Fruit fly (Drosophila melanogaster) whole organism, wandering third instar larva: ENCODE data around the gene CG15820.
A peak's percentile ranks its signal among the peaks of the same experiment; 100 is the strongest.

Source experiments
- Abd-B ChIP-seq: fragments of >200 bp; optimal IDR thresholded peaks from 2 replicates; lab custom pipeline; 2017; ENCODE audit warnings: missing biosample characterization, missing genetic modification characterization
- CG32264 ChIP-seq: fragments of 200-800 bp; sonication (Bioruptor generic); optimal IDR thresholded peaks from 2 replicates; lab custom pipeline; 2016; ENCODE audit warnings: missing biosample characterization, missing genetic modification characterization
- CG9705 ChIP-seq: fragments of 200-800 bp; sonication (Bioruptor generic); optimal IDR thresholded peaks from 2 replicates; lab custom pipeline; 2018; ENCODE audit warnings: missing biosample characterization, mild to moderate bottlenecking, missing genetic modification characterization
- CrebA ChIP-seq: fragments of 200-800 bp; sonication (Bioruptor generic); optimal IDR thresholded peaks from 2 replicates; lab custom pipeline; 2016; ENCODE audit warnings: missing biosample characterization, mild to moderate bottlenecking, missing genetic modification characterization, borderline replicate concordance
- Dfd ChIP-seq: fragments of >200 bp; optimal IDR thresholded peaks from 2 replicates; lab custom pipeline; 2017; ENCODE audit warnings: missing biosample characterization, missing genetic modification characterization
- Dif ChIP-seq: fragments of 200-275, 200-300 bp; sonication (Bioruptor generic); optimal IDR thresholded peaks from 2 replicates; lab custom pipeline; 2018; ENCODE audit warnings: missing biosample characterization, missing genetic modification characterization; ENCODE audit not compliant: partially characterized antibody
- GATAd ChIP-seq: sonication (Bioruptor generic); optimal IDR thresholded peaks from 2 replicates; lab custom pipeline; 2016; ENCODE audit warnings: missing biosample characterization, missing genetic modification characterization
- HLH106 ChIP-seq: fragments of 200-800 bp; optimal IDR thresholded peaks from 3 replicates; lab custom pipeline; 2019; ENCODE audit warnings: missing biosample characterization, mild to moderate bottlenecking, missing genetic modification characterization, moderate library complexity
- Hr78 ChIP-seq: fragments of >200 bp; optimal IDR thresholded peaks from 2 replicates; lab custom pipeline; 2017; ENCODE audit warnings: missing biosample characterization, missing genetic modification characterization
- Myc ChIP-seq: fragments of >200 bp; optimal IDR thresholded peaks from 2 replicates; lab custom pipeline; 2017
- N ChIP-seq: fragments of >200 bp; optimal IDR thresholded peaks from 2 replicates; lab custom pipeline; 2018; ENCODE audit warnings: missing biosample characterization, missing external identifiers, missing genetic modification characterization
- OdsH ChIP-seq: fragments of 200-800 bp; sonication (Bioruptor generic); optimal IDR thresholded peaks from 2 replicates; lab custom pipeline; 2016; ENCODE audit warnings: missing biosample characterization, mild to moderate bottlenecking, missing genetic modification characterization
- Rel ChIP-seq, 2 experiments: fragments of 200-800 bp; sonication (Bioruptor generic) in 1 of 2; optimal IDR thresholded peaks; 2 replicates in 1 of 2; 3 replicates in 1 of 2; lab custom pipeline; 2016 to 2019; ENCODE audit warnings: mild to moderate bottlenecking in 2 of 2, missing biosample characterization in 2 of 2, missing genetic modification characterization in 2 of 2, moderate library complexity in 1 of 2
- Sp1 ChIP-seq: fragments of 200-800 bp; sonication (Bioruptor generic); optimal IDR thresholded peaks from 3 replicates; lab custom pipeline; 2019; ENCODE audit warnings: missing biosample characterization, mild to moderate bottlenecking, missing genetic modification characterization, moderate library complexity
- Vsx2 ChIP-seq: fragments of 200-300, 225-300 bp; sonication (Bioruptor generic); optimal IDR thresholded peaks from 2 replicates; lab custom pipeline; 2018; ENCODE audit warnings: missing biosample characterization, missing genetic modification characterization; ENCODE audit not compliant: partially characterized antibody
- br ChIP-seq: fragments of 200-800 bp; sonication (Bioruptor generic); optimal IDR thresholded peaks from 2 replicates; lab custom pipeline; 2016; ENCODE audit warnings: missing biosample characterization, missing genetic modification characterization
- brk ChIP-seq: fragments of 200-800 bp; sonication (Bioruptor generic); optimal IDR thresholded peaks from 2 replicates; lab custom pipeline; 2016; ENCODE audit warnings: missing biosample characterization, mild to moderate bottlenecking, missing genetic modification characterization
- dl ChIP-seq, 2 experiments: fragments of 175-275, 200-275 bp in 1 of 2; fragments of 200-275 bp in 1 of 2; sonication (Bioruptor generic); optimal IDR thresholded peaks; lab custom pipeline; 2018; ENCODE audit warnings: mild to moderate bottlenecking in 2 of 2, missing biosample characterization in 2 of 2, missing genetic modification characterization in 2 of 2, moderate library complexity in 2 of 2; ENCODE audit not compliant: partially characterized antibody in 2 of 2, insufficient read depth in 1 of 2
- dmrt93B ChIP-seq: fragments of 200-800 bp; sonication (Bioruptor generic); optimal IDR thresholded peaks from 2 replicates; lab custom pipeline; 2018; ENCODE audit warnings: missing biosample characterization, mild to moderate bottlenecking, missing genetic modification characterization
- dsf ChIP-seq: sonication (Bioruptor generic); optimal IDR thresholded peaks from 2 replicates; lab custom pipeline; 2016; ENCODE audit warnings: missing biosample characterization, missing genetic modification characterization, borderline replicate concordance
- ey ChIP-seq: fragments of 200-800 bp; sonication (Bioruptor generic); optimal IDR thresholded peaks from 2 replicates; lab custom pipeline; 2016; ENCODE audit warnings: missing biosample characterization, missing genetic modification characterization
- foxo ChIP-seq, 2 experiments: fragments of 200-800 bp; sonication (Bioruptor generic); optimal IDR thresholded peaks; 2 replicates in 1 of 2; 3 replicates in 1 of 2; lab custom pipeline; 2016 to 2017; ENCODE audit warnings: missing biosample characterization in 2 of 2, missing genetic modification characterization in 2 of 2
- fru ChIP-seq: fragments of 200-800 bp; sonication (Bioruptor generic); optimal IDR thresholded peaks from 3 replicates; lab custom pipeline; 2016; ENCODE audit warnings: missing biosample characterization, mild to moderate bottlenecking, missing genetic modification characterization
- h ChIP-seq: fragments of 200-800 bp; sonication (Bioruptor generic); optimal IDR thresholded peaks from 3 replicates; lab custom pipeline; 2016; ENCODE audit warnings: missing biosample characterization, mild to moderate bottlenecking, missing genetic modification characterization
- jim ChIP-seq: fragments of 175-275, 200-325 bp; sonication (Bioruptor generic); optimal IDR thresholded peaks from 2 replicates; lab custom pipeline; 2016; ENCODE audit warnings: missing biosample characterization, mild to moderate bottlenecking, missing genetic modification characterization
- pan ChIP-seq: fragments of >200 bp; optimal IDR thresholded peaks from 2 replicates; lab custom pipeline; 2017
- psq ChIP-seq: fragments of 200-800 bp; sonication (Bioruptor generic); optimal IDR thresholded peaks from 3 replicates; lab custom pipeline; 2017; ENCODE audit warnings: missing biosample characterization, mild to moderate bottlenecking, missing genetic modification characterization, moderate library complexity
- rgr ChIP-seq: fragments of 200-800 bp; sonication (Bioruptor generic); optimal IDR thresholded peaks from 3 replicates; lab custom pipeline; 2016; ENCODE audit warnings: missing biosample characterization, mild to moderate bottlenecking, missing genetic modification characterization
- sv ChIP-seq: fragments of 200-800 bp; sonication (Bioruptor generic); optimal IDR thresholded peaks from 3 replicates; lab custom pipeline; 2016; ENCODE audit warnings: missing biosample characterization, missing genetic modification characterization
- usp ChIP-seq: fragments of >200 bp; optimal IDR thresholded peaks from 2 replicates; lab custom pipeline; 2017; ENCODE audit warnings: missing biosample characterization, missing genetic modification characterization
- woc ChIP-seq: sonication (Bioruptor generic); optimal IDR thresholded peaks from 2 replicates; lab custom pipeline; 2016; ENCODE audit warnings: missing biosample characterization, mild to moderate bottlenecking, missing genetic modification characterization

The CG15820 gene

dm6 chr3L:2174232-2174631 lies at the start of gene CG15820:
CG15820 (minus strand) TSS chr3L:2174332.
- TF ChIP-seq OdsH (peak; percentile 32), brk (peak; percentile 29), Rel (GFP tag; optimal IDR thresholded peaks at IDR 0.05; lab: Kevin White, UChicago) (no peak), Rel (tag; optimal IDR thresholded peaks at IDR 0.05; lab: Kevin White, UChicago) (peak; percentile 40), HLH106 (tag; lab: Kevin White, UChicago) (peak; percentile 39), CG9705 (GFP tag; lab: Kevin White, UChicago) (no peak), psq (GFP tag; lab: Kevin White, UChicago) (peak; percentile 12), rgr (GFP tag; lab: Kevin White, UChicago) (peak; percentile 48), foxo (GFP tag; optimal IDR thresholded peaks at IDR 0.05; lab: Kevin White, UChicago) (no peak)

dm6 chr3L:2212403-2212802 lies 38.3 kb upstream of the CG15820 start, which contains the start of gene CG15878:
CG15878 (minus strand) TSS chr3L:2212503.
- TF ChIP-seq Dif (no peak), fru (GFP tag; lab: Kevin White, UChicago) (no peak), Myc (lab: Kevin White, UChicago) (no peak), CG9705 (GFP tag; lab: Kevin White, UChicago) (no peak), Hr78 (GFP tag; lab: Kevin White, UChicago) (no peak), Rel (GFP tag; optimal IDR thresholded peaks at IDR 0.05; lab: Kevin White, UChicago) (no peak), Rel (tag; optimal IDR thresholded peaks at IDR 0.05; lab: Kevin White, UChicago) (no peak), Abd-B (GFP tag; lab: Kevin White, UChicago) (no peak), h (GFP tag; lab: Kevin White, UChicago) (no peak), HLH106 (tag; lab: Kevin White, UChicago) (no peak), pan (no peak), N (GFP tag; lab: Kevin White, UChicago) (no peak), brk (no peak), CG32264 (no peak), Sp1 (GFP tag; lab: Kevin White, UChicago) (no peak), OdsH (no peak)

- no peak for TF ChIP-seq Vsx2 (GFP tag; lab: Kevin White, UChicago)
- TF ChIP-seq dmrt93B (GFP tag; lab: Kevin White, UChicago), result no peak
- TF ChIP-seq usp (GFP tag; lab: Kevin White, UChicago), result no peak
- TF ChIP-seq Dfd (GFP tag; lab: Kevin White, UChicago), result no peak
- TF ChIP-seq fru (GFP tag; lab: Kevin White, UChicago), result no peak
- TF ChIP-seq jim (GFP tag; lab: Kevin White, UChicago), result no peak
- no peak for TF ChIP-seq GATAd (GFP tag; lab: Kevin White, UChicago)
- no peak for TF ChIP-seq sv (GFP tag; lab: Kevin White, UChicago)
- TF ChIP-seq rgr (GFP tag; lab: Kevin White, UChicago), result no peak
- TF ChIP-seq dl (GFP tag; optimal IDR thresholded peaks at IDR 0.05; lab: Kevin White, UChicago; ENCODE audit: insufficient read depth in 1 of 2, partially characterized antibody in 2 of 2), result no peak
- no peak for TF ChIP-seq dsf (GFP tag; lab: Kevin White, UChicago)
- TF ChIP-seq brk, result no peak
- TF ChIP-seq CG9705 (GFP tag; lab: Kevin White, UChicago), result no peak
- no peak for TF ChIP-seq CrebA (GFP tag; lab: Kevin White, UChicago)
- TF ChIP-seq pan, result no peak
- TF ChIP-seq CG32264, result no peak
- TF ChIP-seq Dif, result no peak
- TF ChIP-seq Myc (lab: Kevin White, UChicago), result no peak
- no peak for TF ChIP-seq woc (GFP tag; lab: Kevin White, UChicago)
These were observed 22.6 kb upstream of the CG15820 start, which contains the start of gene CG8960 for dm6 chr3L:2196713-2197112. CG8960 (plus strand) TSS chr3L:2197013.

- TF ChIP-seq CrebA (GFP tag; lab: Kevin White, UChicago), result no peak
- no peak for TF ChIP-seq ey (GFP tag; lab: Kevin White, UChicago)
- TF ChIP-seq br (GFP tag; lab: Kevin White, UChicago), result no peak
- no peak for TF ChIP-seq CG32264
- no peak for TF ChIP-seq Sp1 (GFP tag; lab: Kevin White, UChicago)
- no peak for TF ChIP-seq Dfd (GFP tag; lab: Kevin White, UChicago)
- no peak for TF ChIP-seq pan
- no peak for TF ChIP-seq dmrt93B (GFP tag; lab: Kevin White, UChicago)
- TF ChIP-seq Vsx2 (GFP tag; lab: Kevin White, UChicago), result no peak
These were observed 17.9 kb upstream of the CG15820 start, which contains the start of gene CG5707 for dm6 chr3L:2191994-2192450. CG5707 (minus strand) TSS chr3L:2192221.
